Worm (Caenorhabditis elegans) whole organism, L1 larva: ENCODE data around the gene K08E7.4.

Source experiments
- elt-2 ChIP-seq: sonication (generic microtip); optimal IDR thresholded peaks from 2 replicates; lab custom pipeline; 2016; ENCODE audit warnings: missing genetic modification characterization, mild to moderate bottlenecking, inconsistent platforms, missing compliant biosample characterization, missing genetic modification reagents
- mdl-1 ChIP-seq, 2 experiments: fragments of 150-350 bp; optimal IDR thresholded peaks; 2 replicates each; lab custom pipeline; 2014 to 2017; ENCODE audit warnings: missing biosample characterization in 2 of 2, missing genetic modification characterization in 2 of 2, inconsistent platforms in 1 of 2

- no peak for TF ChIP-seq mdl-1 (tag; optimal IDR thresholded peaks at IDR 0.05; lab: Kevin White, UChicago)
- TF ChIP-seq elt-2 = no peak
Observed at ce11 chrIV:12596960-12597359, 26.0 kb upstream of the K08E7.4 start.
